Fruit fly (Drosophila melanogaster) S2 (cell line): ENCODE measurements around the gene JMJD6.

Experiments
- CG8478 ChIP-seq: fragments of >200 bp; optimal IDR thresholded peaks from 2 replicates; lab custom pipeline; 2018
- CTCF ChIP-seq, 2 experiments: fragments of >200 bp; optimal IDR thresholded peaks; 2 replicates each; lab custom pipeline; 2018

The JMJD6 gene

DNA sequence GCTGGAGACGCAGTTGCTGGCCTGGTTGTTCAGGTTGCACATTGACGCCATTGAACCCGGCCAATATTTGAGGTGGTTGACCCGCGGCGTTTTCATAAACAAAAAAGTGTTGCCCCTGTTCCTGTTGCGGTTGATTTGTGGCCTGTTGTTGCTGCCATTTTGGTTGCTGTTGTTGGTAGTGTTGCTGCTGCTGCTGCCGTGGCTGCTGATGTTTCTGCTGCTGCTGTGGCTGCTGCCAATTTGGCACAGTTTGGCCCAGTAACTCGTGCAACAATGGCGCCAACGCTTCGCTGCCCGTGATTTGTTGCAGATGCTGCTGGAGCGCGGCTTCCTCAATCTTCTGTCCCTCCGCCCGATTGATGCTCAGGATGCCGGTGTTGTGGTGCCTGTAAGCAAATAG lies 20.5 kb downstream of the JMJD6 start:
- TF ChIP-seq CG8478 (no peak), CTCF (optimal IDR thresholded peaks at IDR 0.05; lab: Kevin White, UChicago) (no peak)

dm6 chr3R:22340207-22340606 lies 22.0 kb downstream of the JMJD6 start, which contains the start of gene CG5388:
TSS of gene CG5388 (minus strand) at chr3R:22340307.
- TF ChIP-seq CG8478, result no peak
- TF ChIP-seq CTCF (optimal IDR thresholded peaks at IDR 0.05; lab: Kevin White, UChicago), result no peak

DNA sequence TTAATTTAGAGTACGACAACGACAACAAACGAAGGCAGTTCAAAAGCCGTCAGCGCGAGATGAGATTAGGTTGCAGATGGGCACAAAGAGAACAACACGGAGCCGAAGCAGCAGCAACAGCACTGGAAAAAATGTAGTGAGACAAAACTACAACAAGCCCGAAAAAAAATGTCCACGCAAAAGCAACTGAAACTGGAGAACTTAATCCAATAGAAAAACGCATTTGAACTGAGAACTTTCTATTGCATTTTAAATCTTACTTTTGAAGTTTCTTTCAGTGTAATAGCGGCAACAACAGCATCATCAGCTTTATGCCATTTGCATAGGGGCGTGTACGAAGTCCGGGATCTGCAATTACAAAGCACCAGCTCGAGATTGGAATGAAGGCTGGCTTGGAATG lies 22.7 kb downstream of the JMJD6 start:
- TF ChIP-seq CG8478, result no peak
- no peak for TF ChIP-seq CTCF (optimal IDR thresholded peaks at IDR 0.05; lab: Kevin White, UChicago)

DNA sequence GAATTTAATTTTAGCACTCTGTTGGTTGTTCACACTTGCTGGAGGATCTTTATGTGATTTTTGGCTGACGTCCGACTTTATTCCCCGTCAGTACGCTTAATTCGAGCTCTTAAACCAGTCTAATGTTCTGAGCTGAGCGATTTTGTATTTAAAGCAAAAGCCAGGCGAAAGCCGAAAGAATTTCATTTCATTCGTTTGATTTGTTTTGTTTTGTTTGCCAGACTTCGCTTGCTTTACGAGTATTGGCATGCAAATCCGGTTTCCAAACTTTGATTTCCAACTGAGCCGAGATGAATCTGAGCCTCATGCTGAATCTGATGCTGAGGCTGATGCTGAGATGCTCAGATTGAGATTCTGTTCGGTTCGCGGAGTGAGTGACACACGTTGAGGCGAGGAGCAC lies 28.1 kb downstream of the JMJD6 start, which contains the start of gene CG5391:
Gene CG5391, minus strand, starts transcription at position 101 of the 400 bp plus-strand sequence.
- TF ChIP-seq CG8478 (no peak), CTCF (optimal IDR thresholded peaks at IDR 0.05; lab: Kevin White, UChicago) (no peak)

- TF ChIP-seq CG8478, result no peak
- TF ChIP-seq CTCF (optimal IDR thresholded peaks at IDR 0.05; lab: Kevin White, UChicago), result no peak
Observed at dm6 chr3R:22331691-22332090, 30.5 kb downstream of the JMJD6 start, which contains the start of gene CG13862. TSS of gene CG13862 (plus strand) at chr3R:22331991.

DNA sequence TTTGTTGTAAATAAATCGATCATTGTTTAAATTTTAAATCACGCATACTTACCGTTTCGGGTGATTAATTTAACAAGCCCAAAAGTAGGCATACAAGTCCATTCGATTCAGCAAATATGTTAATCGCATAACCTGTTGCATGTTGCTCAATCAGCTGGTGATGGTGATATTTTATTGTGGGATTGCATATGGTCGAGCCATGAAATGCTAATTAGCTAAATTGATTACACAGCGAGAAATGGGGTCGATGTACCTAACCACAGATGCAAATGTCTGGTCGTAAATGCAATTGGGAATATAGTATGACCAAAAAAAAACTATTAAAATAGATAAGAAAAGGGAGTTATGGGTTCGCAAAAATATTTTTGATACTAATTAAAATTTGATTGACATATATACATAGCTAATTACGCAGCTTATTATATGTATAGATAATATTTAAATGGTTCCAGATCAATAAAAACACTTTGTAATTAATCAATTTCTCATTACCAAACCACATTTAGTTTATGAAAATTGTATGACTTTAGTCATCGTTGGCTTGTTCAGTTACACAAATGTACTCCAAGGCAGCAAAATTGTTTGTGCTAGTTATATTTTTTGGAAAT lies 31.6 kb downstream of the JMJD6 start, which contains the start of gene CG33721:
Gene CG33721, plus strand, starts transcription at position 558 of the 608 bp plus-strand sequence.
- TF ChIP-seq CTCF (optimal IDR thresholded peaks at IDR 0.05; lab: Kevin White, UChicago) (no peak), CG8478 (no peak)

dm6 chr3R:22328665-22329350 lies 33.4 kb downstream of the JMJD6 start, which contains the start of gene CG7080:
TSS of gene CG7080 (plus strand) at chr3R:22329300.
- no peak for TF ChIP-seq CG8478
- TF ChIP-seq CTCF (optimal IDR thresholded peaks at IDR 0.05; lab: Kevin White, UChicago), result no peak

DNA sequence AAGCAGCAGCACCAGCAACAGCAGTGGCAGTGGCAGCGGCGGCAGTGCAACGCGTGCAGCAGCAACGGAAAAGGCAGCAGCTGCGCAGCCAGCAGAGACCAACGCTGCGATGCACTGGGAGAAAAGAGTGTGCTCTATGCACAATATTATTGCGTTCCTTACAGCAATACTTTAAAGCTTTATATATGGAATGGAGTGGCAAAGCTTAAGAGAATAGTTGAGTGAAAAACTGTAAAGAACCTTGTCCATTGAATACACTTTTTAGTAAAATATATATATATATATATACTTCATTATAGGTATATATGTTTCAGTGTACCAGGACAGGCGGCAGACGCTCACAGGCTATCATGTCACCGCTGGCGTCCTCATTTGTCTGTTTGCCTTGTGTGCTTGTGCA lies 37.4 kb downstream of the JMJD6 start:
- TF ChIP-seq CG8478 (no peak), CTCF (optimal IDR thresholded peaks at IDR 0.05; lab: Kevin White, UChicago) (no peak)

DNA sequence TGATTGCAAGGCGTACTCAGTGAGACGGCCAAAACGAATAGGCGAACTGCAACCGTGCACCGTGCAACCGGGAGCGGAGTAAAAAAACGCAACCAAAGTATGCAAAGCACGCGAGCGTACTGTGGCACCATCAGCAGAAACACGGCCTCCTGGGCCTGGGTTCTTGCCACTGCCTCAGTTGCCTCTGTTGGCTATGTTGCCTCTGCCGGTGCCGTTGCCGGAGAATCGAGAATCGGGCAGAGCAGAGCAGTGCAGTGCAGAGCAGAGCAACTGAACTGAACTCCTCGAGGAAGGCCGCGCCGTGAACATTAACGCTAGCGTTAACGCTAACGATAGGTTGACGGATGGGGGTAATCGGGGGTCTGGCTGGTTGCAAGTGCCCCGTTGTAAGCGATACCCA lies 38.2 kb downstream of the JMJD6 start, which contains the start of gene CG34377:
Gene CG34377, minus strand, starts transcription at position 101 of the 400 bp plus-strand sequence.
- TF ChIP-seq CG8478, result no peak
- TF ChIP-seq CTCF (optimal IDR thresholded peaks at IDR 0.05; lab: Kevin White, UChicago), result no peak
